Worm (Caenorhabditis elegans) whole organism, late embryonic: ENCODE measurements around the gene K08E5.6.

Experiments used
- C38D4.7 ChIP-seq: fragments of 200-800 bp; sonication (Bioruptor generic); optimal IDR thresholded peaks from 2 replicates; lab custom pipeline; 2018; ENCODE audit warnings: mild to moderate bottlenecking, missing genetic modification characterization, moderate library complexity, missing compliant biosample characterization
- F13H6.1 ChIP-seq: sonication (generic microtip); optimal IDR thresholded peaks from 2 replicates; lab custom pipeline; 2016; ENCODE audit warnings: missing genetic modification characterization, missing compliant biosample characterization
- K02D7.2 ChIP-seq: sonication (generic microtip); optimal IDR thresholded peaks from 2 replicates; lab custom pipeline; 2017; ENCODE audit warnings: mild to moderate bottlenecking, missing genetic modification characterization, missing compliant biosample characterization
- T23F11.4 ChIP-seq: fragments of 200-800 bp; sonication (Bioruptor generic); optimal IDR thresholded peaks from 2 replicates; lab custom pipeline; 2018; ENCODE audit warnings: mild to moderate bottlenecking, missing genetic modification characterization, missing compliant biosample characterization
- Y22D7AL.16 ChIP-seq: sonication (generic microtip); optimal IDR thresholded peaks from 2 replicates; lab custom pipeline; 2016; ENCODE audit warnings: missing genetic modification characterization, missing compliant biosample characterization
- ahr-1 ChIP-seq: sonication (generic microtip); optimal IDR thresholded peaks from 2 replicates; lab custom pipeline; 2016; ENCODE audit warnings: missing genetic modification characterization, missing compliant biosample characterization
- ceh-18 ChIP-seq: sonication (generic microtip); optimal IDR thresholded peaks from 2 replicates; lab custom pipeline; 2016; ENCODE audit warnings: missing genetic modification characterization, missing compliant biosample characterization
- ceh-2 ChIP-seq: sonication (generic microtip); optimal IDR thresholded peaks from 2 replicates; lab custom pipeline; 2016; ENCODE audit warnings: missing genotype, missing genetic modification characterization, missing compliant biosample characterization
- ceh-22 ChIP-seq: sonication (generic microtip); optimal IDR thresholded peaks from 2 replicates; lab custom pipeline; 2017; ENCODE audit warnings: missing biosample characterization, missing genetic modification characterization
- ceh-24 ChIP-seq: sonication (generic microtip); optimal IDR thresholded peaks from 2 replicates; lab custom pipeline; 2016; ENCODE audit warnings: mild to moderate bottlenecking, missing genetic modification characterization, missing compliant biosample characterization
- ceh-30 ChIP-seq: fragments of 150-350 bp; optimal IDR thresholded peaks from 2 replicates; lab custom pipeline; 2014; ENCODE audit warnings: missing biosample characterization, missing genetic modification characterization
- ceh-31 ChIP-seq: sonication (generic microtip); optimal IDR thresholded peaks from 2 replicates; lab custom pipeline; 2016; ENCODE audit warnings: missing genetic modification characterization, missing compliant biosample characterization
- ceh-34 ChIP-seq: sonication (generic microtip); optimal IDR thresholded peaks from 2 replicates; lab custom pipeline; 2016; ENCODE audit warnings: mild to moderate bottlenecking, missing genetic modification characterization, missing compliant biosample characterization
- ceh-45 ChIP-seq: fragments of 200-800 bp; sonication (Bioruptor generic); IDR thresholded peaks from 2 replicates; pipeline ENCODE4 v1.3.6; 2022; ENCODE audit warnings: missing genetic modification reagents, missing genetic modification characterization, missing compliant biosample characterization
- ceh-48 ChIP-seq: sonication (generic microtip); optimal IDR thresholded peaks from 2 replicates; lab custom pipeline; 2016; ENCODE audit warnings: missing genetic modification characterization, inconsistent platforms, missing compliant biosample characterization
- ceh-6 ChIP-seq: fragments of 200-800 bp; sonication (Bioruptor generic); optimal IDR thresholded peaks from 2 replicates; lab custom pipeline; 2018; ENCODE audit warnings: mild to moderate bottlenecking, missing genetic modification characterization, missing compliant biosample characterization
- ceh-9 ChIP-seq: sonication (generic microtip); optimal IDR thresholded peaks from 2 replicates; lab custom pipeline; 2016; ENCODE audit warnings: mild to moderate bottlenecking, missing genetic modification characterization, inconsistent platforms, missing compliant biosample characterization
- elt-2 ChIP-seq: sonication (generic microtip); optimal IDR thresholded peaks from 2 replicates; lab custom pipeline; 2016; ENCODE audit warnings: missing genetic modification reagents, missing genetic modification characterization, missing compliant biosample characterization
- elt-4 ChIP-seq: sonication (generic microtip); optimal IDR thresholded peaks from 2 replicates; lab custom pipeline; 2016; ENCODE audit warnings: missing genetic modification characterization, missing compliant biosample characterization
- ets-4 ChIP-seq: sonication (generic microtip); optimal IDR thresholded peaks from 2 replicates; lab custom pipeline; 2016; ENCODE audit warnings: missing genetic modification characterization, missing compliant biosample characterization
- eyg-1 ChIP-seq: sonication (generic microtip); optimal IDR thresholded peaks from 2 replicates; lab custom pipeline; 2016; ENCODE audit warnings: missing genotype, missing genetic modification characterization, missing compliant biosample characterization
- gmeb-2 ChIP-seq: sonication (generic microtip); optimal IDR thresholded peaks from 2 replicates; lab custom pipeline; 2016; ENCODE audit warnings: missing genetic modification characterization, inconsistent platforms, missing compliant biosample characterization
- hlh-15 ChIP-seq: sonication (generic microtip); optimal IDR thresholded peaks from 2 replicates; lab custom pipeline; 2016; ENCODE audit warnings: missing genetic modification characterization, missing compliant biosample characterization
- hlh-30 ChIP-seq: sonication (generic microtip); optimal IDR thresholded peaks from 2 replicates; lab custom pipeline; 2017; ENCODE audit warnings: antibody characterized with exemption, missing genetic modification characterization, missing compliant biosample characterization; ENCODE audit not compliant: insufficient read depth
- hlh-8 ChIP-seq: sonication (generic microtip); optimal IDR thresholded peaks from 2 replicates; lab custom pipeline; 2016; ENCODE audit warnings: missing genotype, missing genetic modification characterization, missing compliant biosample characterization
- lin-11 ChIP-seq: fragments of 200-800 bp; sonication (Bioruptor generic); optimal IDR thresholded peaks from 2 replicates; lab custom pipeline; 2018; ENCODE audit warnings: mild to moderate bottlenecking, missing genetic modification characterization, missing compliant biosample characterization
- mec-3 ChIP-seq: sonication (generic microtip); optimal IDR thresholded peaks from 2 replicates; lab custom pipeline; 2016; ENCODE audit warnings: borderline replicate concordance, missing genetic modification characterization, missing compliant biosample characterization
- nhr-11 ChIP-seq: fragments of 150-350 bp; optimal IDR thresholded peaks from 2 replicates; lab custom pipeline; 2014; ENCODE audit warnings: missing biosample characterization, missing genetic modification characterization
- nhr-232 ChIP-seq: sonication (generic microtip); optimal IDR thresholded peaks from 2 replicates; lab custom pipeline; 2016; ENCODE audit warnings: missing genetic modification characterization, missing compliant biosample characterization
- npax-4 ChIP-seq: sonication (generic microtip); optimal IDR thresholded peaks from 2 replicates; lab custom pipeline; 2016; ENCODE audit warnings: missing genetic modification characterization, missing compliant biosample characterization
- odd-2 ChIP-seq: sonication (generic microtip); optimal IDR thresholded peaks from 2 replicates; lab custom pipeline; 2017; ENCODE audit warnings: antibody characterized with exemption, mild to moderate bottlenecking, missing genetic modification characterization, missing compliant biosample characterization
- pag-3 ChIP-seq: sonication (generic microtip); optimal IDR thresholded peaks from 2 replicates; lab custom pipeline; 2016; ENCODE audit warnings: missing compliant biosample characterization, missing genetic modification characterization, borderline replicate concordance
- pat-9 ChIP-seq: fragments of 200-800 bp; sonication (Bioruptor generic); optimal IDR thresholded peaks from 2 replicates; lab custom pipeline; 2018; ENCODE audit warnings: mild to moderate bottlenecking, missing genetic modification characterization, moderate library complexity, missing compliant biosample characterization
- pha-2 ChIP-seq: sonication (generic microtip); optimal IDR thresholded peaks from 2 replicates; lab custom pipeline; 2017; ENCODE audit warnings: mild to moderate bottlenecking, missing genetic modification characterization, missing compliant biosample characterization
- pha-4 ChIP-seq: fragments of 150-350 bp; optimal IDR thresholded peaks from 2 replicates; lab custom pipeline; 2018; ENCODE audit warnings: missing biosample characterization, missing genetic modification reagents, missing genetic modification characterization
- rnt-1 ChIP-seq: sonication (generic microtip); optimal IDR thresholded peaks from 2 replicates; lab custom pipeline; 2016; ENCODE audit warnings: missing genetic modification characterization, missing compliant biosample characterization
- sdc-2 ChIP-seq: sonication (generic microtip); optimal IDR thresholded peaks from 2 replicates; lab custom pipeline; 2016; ENCODE audit warnings: missing genotype, missing genetic modification characterization, missing compliant biosample characterization
- sox-2 ChIP-seq: fragments of 200-800 bp; sonication (Bioruptor generic); IDR thresholded peaks from 2 replicates; pipeline ENCODE4 v1.3.6; 2022; ENCODE audit warnings: missing genetic modification reagents, missing genetic modification characterization, missing compliant biosample characterization
- sox-4 ChIP-seq: sonication (generic microtip); optimal IDR thresholded peaks from 2 replicates; lab custom pipeline; 2017; ENCODE audit warnings: mild to moderate bottlenecking, missing genetic modification characterization, inconsistent platforms, missing compliant biosample characterization
- tbx-2 ChIP-seq: sonication (generic microtip); optimal IDR thresholded peaks from 2 replicates; lab custom pipeline; 2016; ENCODE audit warnings: missing genetic modification characterization, missing compliant biosample characterization
- tbx-7 ChIP-seq: sonication (generic microtip); optimal IDR thresholded peaks from 2 replicates; lab custom pipeline; 2016; ENCODE audit warnings: missing genotype, missing genetic modification characterization, missing compliant biosample characterization
- ttx-3 ChIP-seq: sonication (generic microtip); optimal IDR thresholded peaks from 2 replicates; lab custom pipeline; 2016; ENCODE audit warnings: missing genetic modification reagents, missing genetic modification characterization, missing compliant biosample characterization
- unc-42 ChIP-seq: sonication (generic microtip); optimal IDR thresholded peaks from 2 replicates; lab custom pipeline; 2016; ENCODE audit warnings: missing genotype, missing genetic modification characterization, missing compliant biosample characterization
- zip-5 ChIP-seq: sonication (generic microtip); optimal IDR thresholded peaks from 2 replicates; lab custom pipeline; 2016; ENCODE audit warnings: missing genetic modification characterization, missing compliant biosample characterization

The K08E5.6 gene

DNA sequence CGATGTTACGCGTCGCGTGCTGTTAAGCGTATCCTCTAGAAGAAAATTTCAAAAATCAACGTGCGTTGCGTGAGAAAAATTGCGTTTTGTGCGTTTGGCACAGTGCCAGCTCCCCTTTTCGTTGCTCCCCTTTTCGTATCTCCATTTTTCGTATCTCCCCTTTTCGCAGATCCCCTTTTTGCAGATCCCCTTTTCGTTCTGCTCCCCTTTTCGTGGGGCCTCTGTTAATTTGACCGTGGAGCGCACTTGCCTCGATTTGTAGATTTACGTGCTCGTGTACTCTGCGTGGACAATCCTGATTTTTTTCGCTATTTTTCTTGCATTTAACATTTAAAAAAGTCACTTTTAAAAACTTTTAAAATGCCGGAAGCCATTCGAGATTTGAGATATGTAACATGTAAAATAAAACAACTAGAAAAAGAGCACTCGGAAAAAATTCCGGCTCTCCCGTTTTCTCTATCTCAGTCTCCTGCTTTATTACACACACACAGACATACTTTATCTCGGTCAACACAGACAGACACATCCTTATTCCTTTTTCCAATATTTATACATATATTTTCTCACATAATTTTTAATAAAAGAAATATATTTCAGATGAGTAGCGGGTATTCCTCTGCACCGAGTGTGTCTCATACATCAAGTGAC lies 17.1 kb upstream of the K08E5.6 start, which contains the start of gene ttll-4 (continued):
- TF ChIP-seq ceh-6 (GFP tag; lab: Kevin White, UChicago) (peak; percentile 17), sox-2 (GFP tag; lab: Robert Waterston, UW) (no peak), T23F11.4 (GFP tag; lab: Kevin White, UChicago) (no peak), unc-42 (tag; lab: Kevin White, UChicago) (peak; percentile 89), pat-9 (tag; lab: Kevin White, UChicago) (no peak), ceh-22 (tag; lab: Kevin White, UChicago) (no peak), ets-4 (peak; percentile 63), zip-5 (peak; percentile 51), sdc-2 (peak; percentile 26), hlh-30 (no peak), ahr-1 (tag; lab: Kevin White, UChicago) (peak; percentile 58), mec-3 (peak; percentile 79), ceh-24 (tag; lab: Kevin White, UChicago) (no peak), rnt-1 (peak; percentile 91), pha-4 (no peak), hlh-8 (tag; lab: Kevin White, UChicago) (peak; percentile 71), ceh-9 (tag; lab: Kevin White, UChicago) (no peak), ttx-3 (tag; lab: Kevin White, UChicago) (peak; percentile 4), tbx-7 (tag; lab: Kevin White, UChicago) (peak; percentile 76), elt-4 (tag; lab: Kevin White, UChicago) (no peak), ceh-30 (no peak), pha-2 (tag; lab: Kevin White, UChicago) (no peak), nhr-232 (tag; lab: Kevin White, UChicago) (no peak), elt-2 (no peak), pag-3 (tag; lab: Kevin White, UChicago) (peak; percentile 78), C38D4.7 (GFP tag; lab: Kevin White, UChicago) (no peak), ceh-48 (tag; lab: Kevin White, UChicago) (peak; percentile 21), eyg-1 (tag; lab: Kevin White, UChicago) (no peak), odd-2 (tag; lab: Kevin White, UChicago) (no peak), sox-4 (tag; lab: Kevin White, UChicago) (no peak), tbx-2 (tag; lab: Kevin White, UChicago) (peak; percentile 91), npax-4 (tag; lab: Kevin White, UChicago) (no peak), Y22D7AL.16 (no peak), ceh-2 (peak; percentile 85), ceh-18 (peak; percentile 77)
- TF ChIP-seq, all 69 proteins: peak for 34

DNA sequence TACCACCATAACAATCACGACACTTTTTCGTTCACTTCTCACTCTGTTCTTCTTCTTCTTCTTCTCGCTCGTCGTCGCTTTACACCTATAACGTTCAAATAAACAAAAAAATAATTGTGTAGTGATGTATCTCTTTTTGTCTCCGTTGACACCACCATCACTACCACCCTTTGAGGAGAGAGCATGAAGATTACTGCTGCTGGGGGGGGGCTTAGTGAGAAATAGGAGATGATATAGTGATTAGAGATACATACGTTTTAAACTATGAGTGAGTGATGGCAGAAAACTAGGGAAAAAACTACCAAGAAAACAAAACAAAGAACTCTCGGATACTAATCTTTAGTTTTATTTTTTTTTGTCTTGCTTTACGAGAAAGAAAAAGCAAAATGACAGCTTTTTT lies 14.5 kb upstream of the K08E5.6 start:
- TF ChIP-seq hlh-15 (tag; lab: Kevin White, UChicago) (no peak), odd-2 (tag; lab: Kevin White, UChicago) (no peak), mec-3 (no peak), nhr-11 (tag; lab: Kevin White, UChicago) (no peak), ceh-34 (no peak), sox-4 (tag; lab: Kevin White, UChicago) (no peak), ceh-22 (tag; lab: Kevin White, UChicago) (no peak), ceh-45 (GFP tag; lab: Robert Waterston, UW) (no peak), pat-9 (tag; lab: Kevin White, UChicago) (no peak), ceh-31 (no peak), K02D7.2 (tag; lab: Kevin White, UChicago) (no peak), gmeb-2 (no peak), lin-11 (no peak), F13H6.1 (no peak)
